Fruit fly (Drosophila melanogaster) whole organism, embryonic: ENCODE results near the gene Cka.

ENCODE experiments used
- Abd-B ChIP-seq: fragments of 200-800 bp; sonication (Bioruptor generic); optimal IDR thresholded peaks from 2 replicates; lab custom pipeline; 2018; ENCODE audit warnings: missing biosample characterization, mild to moderate bottlenecking, missing genetic modification characterization, moderate library complexity
- Atf-2 ChIP-seq: fragments of 200-800 bp; sonication (Bioruptor generic); optimal IDR thresholded peaks from 2 replicates; lab custom pipeline; 2016; ENCODE audit warnings: missing biosample characterization, missing genetic modification characterization
- CG10267 ChIP-seq: fragments of 200-800 bp; sonication (Bioruptor generic); optimal IDR thresholded peaks from 2 replicates; lab custom pipeline; 2018; ENCODE audit warnings: missing biosample characterization, mild to moderate bottlenecking, missing genetic modification characterization, moderate library complexity
- CG10321 ChIP-seq: fragments of 200-800 bp; sonication (Bioruptor generic); IDR thresholded peaks from 2 replicates; pipeline ENCODE4 v1.3.6; 2022; ENCODE audit warnings: missing biosample characterization, missing genetic modification characterization
- CG10431 ChIP-seq: fragments of 200-800 bp; sonication (Bioruptor generic); optimal IDR thresholded peaks from 3 replicates; lab custom pipeline; 2018; ENCODE audit warnings: missing biosample characterization, mild to moderate bottlenecking, missing genetic modification characterization
- CG10462 ChIP-seq: fragments of 200-800 bp; sonication (Bioruptor generic); optimal IDR thresholded peaks from 2 replicates; lab custom pipeline; 2016; ENCODE audit warnings: missing biosample characterization, missing genetic modification characterization
- CG12071 ChIP-seq: fragments of 200-800 bp; sonication (Bioruptor generic); optimal IDR thresholded peaks from 3 replicates; lab custom pipeline; 2018; ENCODE audit warnings: missing biosample characterization, mild to moderate bottlenecking, missing genetic modification characterization
- CG13296 ChIP-seq: fragments of 200-800 bp; sonication (Bioruptor generic); optimal IDR thresholded peaks from 3 replicates; lab custom pipeline; 2018; ENCODE audit warnings: missing biosample characterization, mild to moderate bottlenecking, missing genetic modification characterization
- CG13775 ChIP-seq: fragments of 200-800 bp; sonication (Bioruptor generic); optimal IDR thresholded peaks from 3 replicates; lab custom pipeline; 2017; ENCODE audit warnings: missing biosample characterization, mild to moderate bottlenecking, missing genetic modification characterization
- CG14710 ChIP-seq: fragments of 200-800 bp; sonication (Bioruptor generic); optimal IDR thresholded peaks from 3 replicates; lab custom pipeline; 2019; ENCODE audit warnings: missing biosample characterization, mild to moderate bottlenecking, missing genetic modification characterization, moderate library complexity
- CG16815 ChIP-seq: fragments of 200-800 bp; sonication (Bioruptor generic); optimal IDR thresholded peaks from 3 replicates; lab custom pipeline; 2017; ENCODE audit warnings: missing biosample characterization, mild to moderate bottlenecking, missing genetic modification characterization
- CG17186 ChIP-seq: fragments of 200-800 bp; sonication (Bioruptor generic); optimal IDR thresholded peaks from 3 replicates; lab custom pipeline; 2017; ENCODE audit warnings: missing biosample characterization, missing genetic modification reagents, missing genetic modification characterization
- CG17385 ChIP-seq: fragments of 200-800 bp; sonication (Bioruptor generic); optimal IDR thresholded peaks from 3 replicates; lab custom pipeline; 2018; ENCODE audit warnings: missing biosample characterization, mild to moderate bottlenecking, missing genetic modification characterization
- CG2120 ChIP-seq: fragments of 200-800 bp; sonication (Bioruptor generic); optimal IDR thresholded peaks from 3 replicates; lab custom pipeline; 2016; ENCODE audit warnings: missing biosample characterization, missing genetic modification characterization
- CG32772 ChIP-seq: fragments of 200-800 bp; sonication (Bioruptor generic); IDR thresholded peaks from 2 replicates; pipeline ENCODE4 v1.3.6; 2022; ENCODE audit warnings: missing biosample characterization, missing genetic modification characterization
- CG4282 ChIP-seq: fragments of 200-800 bp; sonication (Bioruptor generic); optimal IDR thresholded peaks from 2 replicates; lab custom pipeline; 2016; ENCODE audit warnings: missing biosample characterization, missing genetic modification characterization
- CG4328 ChIP-seq: fragments of 200-800 bp; sonication (Bioruptor generic); optimal IDR thresholded peaks from 3 replicates; lab custom pipeline; 2017; ENCODE audit warnings: missing biosample characterization, missing genetic modification reagents, missing genetic modification characterization
- CG4617 ChIP-seq: fragments of 200-800 bp; sonication (Bioruptor generic); optimal IDR thresholded peaks from 3 replicates; lab custom pipeline; 2016; ENCODE audit warnings: missing biosample characterization, missing genetic modification characterization, borderline replicate concordance
- CG6272 ChIP-seq: fragments of 200-800 bp; sonication (Bioruptor generic); IDR thresholded peaks from 2 replicates; pipeline ENCODE4 v1.3.6; 2022; ENCODE audit warnings: missing biosample characterization, missing genetic modification characterization
- CG7556 ChIP-seq: fragments of 200-800 bp; sonication (Bioruptor generic); optimal IDR thresholded peaks from 2 replicates; lab custom pipeline; 2017; ENCODE audit warnings: missing biosample characterization, mild to moderate bottlenecking, missing genetic modification characterization
- Camta ChIP-seq: fragments of 200-800 bp; sonication (Bioruptor generic); optimal IDR thresholded peaks from 2 replicates; lab custom pipeline; 2016; ENCODE audit warnings: missing biosample characterization, missing genetic modification characterization
- Chrac-16 ChIP-seq: fragments of 200-800 bp; sonication (Bioruptor generic); optimal IDR thresholded peaks from 3 replicates; lab custom pipeline; 2016; ENCODE audit warnings: missing biosample characterization, missing genetic modification characterization
- CkIIα-i1 ChIP-seq: fragments of 200-800 bp; sonication (Bioruptor generic); IDR thresholded peaks from 2 replicates; pipeline ENCODE4 v1.3.6; 2022; ENCODE audit warnings: missing biosample characterization, missing genetic modification characterization
- Dip3 ChIP-seq: fragments of 200-800 bp; sonication (Bioruptor generic); optimal IDR thresholded peaks from 3 replicates; lab custom pipeline; 2016; ENCODE audit warnings: missing biosample characterization, missing genetic modification characterization
- Drgx ChIP-seq: fragments of 200-800 bp; sonication (Bioruptor generic); IDR thresholded peaks from 2 replicates; pipeline ENCODE4 v1.3.6; 2022; ENCODE audit warnings: missing biosample characterization, missing genetic modification characterization
- Elba2 ChIP-seq: fragments of 200-800 bp; sonication (Bioruptor generic); optimal IDR thresholded peaks from 3 replicates; lab custom pipeline; 2016; ENCODE audit warnings: missing biosample characterization, missing genetic modification characterization
- Fer3 ChIP-seq: fragments of 200-800 bp; sonication (Bioruptor generic); optimal IDR thresholded peaks from 2 replicates; lab custom pipeline; 2018; ENCODE audit warnings: missing biosample characterization, mild to moderate bottlenecking, missing genetic modification characterization, moderate library complexity
- HLH3B ChIP-seq: fragments of 200-800 bp; sonication (Bioruptor generic); IDR thresholded peaks from 2 replicates; pipeline ENCODE4 v1.3.6; 2022; ENCODE audit warnings: missing biosample characterization, missing genetic modification characterization
- Mad ChIP-seq: fragments of 200-800 bp; sonication (Bioruptor generic); optimal IDR thresholded peaks from 2 replicates; lab custom pipeline; 2016; ENCODE audit warnings: missing biosample characterization, missing genetic modification characterization
- Nf-YB ChIP-seq: fragments of 200-800 bp; sonication (Bioruptor generic); optimal IDR thresholded peaks from 3 replicates; lab custom pipeline; 2019; ENCODE audit warnings: missing biosample characterization, mild to moderate bottlenecking, missing genetic modification characterization, moderate library complexity
- NfI ChIP-seq: fragments of 200-800 bp; sonication (Bioruptor generic); optimal IDR thresholded peaks from 3 replicates; lab custom pipeline; 2018; ENCODE audit warnings: missing biosample characterization, mild to moderate bottlenecking, missing genetic modification characterization, moderate library complexity
- Poxn ChIP-seq: fragments of 200-800 bp; sonication (Bioruptor generic); IDR thresholded peaks from 2 replicates; pipeline ENCODE4 v1.3.6; 2022; ENCODE audit warnings: missing biosample characterization, missing genetic modification characterization
- Scr ChIP-seq: fragments of 200-800 bp; sonication (Bioruptor generic); IDR thresholded peaks from 2 replicates; pipeline ENCODE4 v1.3.6; 2022; ENCODE audit warnings: missing biosample characterization, missing genetic modification characterization; ENCODE audit not compliant: partially characterized antibody
- ap ChIP-seq: fragments of 200-800 bp; sonication (Bioruptor generic); IDR thresholded peaks from 2 replicates; pipeline ENCODE4 v1.3.6; 2022; ENCODE audit warnings: missing biosample characterization, missing genetic modification characterization
- az2 ChIP-seq: fragments of 200-800 bp; sonication (Bioruptor generic); optimal IDR thresholded peaks from 3 replicates; lab custom pipeline; 2016; ENCODE audit warnings: missing biosample characterization, missing genetic modification characterization
- chm ChIP-seq: fragments of 200-800 bp; sonication (Bioruptor generic); IDR thresholded peaks from 2 replicates; pipeline ENCODE4 v1.3.6; 2022; ENCODE audit warnings: missing biosample characterization, missing genetic modification characterization
- dan ChIP-seq: fragments of 200-800 bp; sonication (Bioruptor generic); IDR thresholded peaks from 2 replicates; pipeline ENCODE4 v1.3.6; 2022; ENCODE audit warnings: missing biosample characterization, missing genetic modification characterization
- dysf ChIP-seq: fragments of 200-800 bp; sonication (Bioruptor generic); IDR thresholded peaks from 3 replicates; pipeline ENCODE4 v1.3.6; 2022; ENCODE audit warnings: missing biosample characterization, missing genetic modification characterization
- ems ChIP-seq: fragments of 200-800 bp; sonication (Bioruptor generic); optimal IDR thresholded peaks from 3 replicates; lab custom pipeline; 2016; ENCODE audit warnings: missing biosample characterization, missing genetic modification characterization
- exex ChIP-seq: fragments of 200-800 bp; sonication (Bioruptor generic); optimal IDR thresholded peaks from 4 replicates; lab custom pipeline; 2018; ENCODE audit warnings: missing biosample characterization, mild to moderate bottlenecking, missing genetic modification characterization, moderate library complexity
- grn ChIP-seq: fragments of 200-800 bp; sonication (Bioruptor generic); optimal IDR thresholded peaks from 3 replicates; lab custom pipeline; 2017; ENCODE audit warnings: missing biosample characterization, missing genetic modification characterization
- ham ChIP-seq: fragments of 200-800 bp; sonication (Bioruptor generic); IDR thresholded peaks from 2 replicates; pipeline ENCODE4 v1.3.6; 2022; ENCODE audit warnings: missing biosample characterization, missing genetic modification characterization
- kah ChIP-seq: fragments of 200-800 bp; sonication (Bioruptor generic); optimal IDR thresholded peaks from 2 replicates; lab custom pipeline; 2018; ENCODE audit warnings: missing biosample characterization, mild to moderate bottlenecking, missing genetic modification characterization
- kni ChIP-seq: fragments of 200-800 bp; sonication (Bioruptor generic); optimal IDR thresholded peaks from 3 replicates; lab custom pipeline; 2017; ENCODE audit warnings: mild to moderate bottlenecking, missing biosample characterization, missing genetic modification reagents, missing genetic modification characterization
- nom ChIP-seq: fragments of 200-800 bp; sonication (Bioruptor generic); optimal IDR thresholded peaks from 2 replicates; lab custom pipeline; 2017; ENCODE audit warnings: missing biosample characterization, missing genetic modification characterization, mild to moderate bottlenecking, moderate library complexity, missing genetic modification reagents
- oc ChIP-seq: fragments of 200-800 bp; sonication (Bioruptor generic); optimal IDR thresholded peaks from 2 replicates; lab custom pipeline; 2018; ENCODE audit warnings: missing biosample characterization, mild to moderate bottlenecking, missing genetic modification characterization, moderate library complexity
- seq ChIP-seq: fragments of 200-800 bp; sonication (Bioruptor generic); IDR thresholded peaks from 2 replicates; pipeline ENCODE4 v1.3.6; 2022; ENCODE audit warnings: missing biosample characterization, missing genetic modification characterization
- sqz ChIP-seq: fragments of 200-800 bp; sonication (Bioruptor generic); optimal IDR thresholded peaks from 3 replicates; lab custom pipeline; 2018; ENCODE audit warnings: missing biosample characterization, mild to moderate bottlenecking, missing genetic modification characterization
- tio ChIP-seq: fragments of 200-800 bp; sonication (Bioruptor generic); optimal IDR thresholded peaks from 2 replicates; lab custom pipeline; 2017; ENCODE audit warnings: missing biosample characterization, missing genetic modification characterization, inconsistent platforms
- twi ChIP-seq: fragments of 200-800 bp; optimal IDR thresholded peaks from 2 replicates; lab custom pipeline; 2019; ENCODE audit warnings: missing biosample characterization, mild to moderate bottlenecking, missing genetic modification characterization, moderate library complexity

Cka gene

DNA sequence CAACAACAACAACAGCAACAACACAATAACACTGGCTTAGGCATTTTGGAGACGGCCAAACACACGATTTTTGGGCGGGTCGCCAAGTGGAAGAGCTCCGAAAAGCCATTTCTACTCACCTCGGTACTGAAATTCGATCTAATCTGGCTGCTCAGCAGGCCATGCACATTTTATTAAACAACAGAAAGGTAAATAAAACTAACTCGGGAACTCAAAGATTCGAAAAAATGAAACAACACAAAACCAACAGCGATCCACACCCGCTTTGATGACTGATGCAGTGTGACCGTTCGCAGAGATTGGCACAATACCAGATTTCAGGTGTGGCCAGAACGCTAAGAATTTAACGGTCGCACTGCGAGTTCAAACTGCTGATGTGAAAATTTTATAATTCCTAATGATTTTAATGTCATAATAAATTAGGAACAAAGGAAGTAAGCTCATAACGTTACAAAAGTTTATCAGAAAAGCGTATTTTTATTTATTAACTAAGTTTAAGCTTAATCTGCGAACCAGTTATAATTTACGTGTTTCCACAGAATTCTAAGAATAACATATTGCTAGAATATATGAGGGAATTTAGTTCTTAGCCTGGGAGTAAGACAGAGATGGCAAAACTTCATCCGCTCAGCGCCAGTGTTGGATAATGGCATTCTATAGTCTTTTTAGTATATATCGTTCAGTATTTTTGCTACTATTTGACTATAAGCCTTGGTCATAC is 52.3 kb downstream of the Cka start, which contains the start of gene Mcr (continued):
- no peak for TF ChIP-seq Mad (GFP tag; lab: Kevin White, UChicago)
- TF ChIP-seq Abd-B (GFP tag; lab: Kevin White, UChicago), result peak; percentile 49
- no peak for TF ChIP-seq kah
- no peak for TF ChIP-seq CkIIα-i1 (GFP tag; lab: Robert Waterston, UW)
- peak; percentile 51 for TF ChIP-seq CG2120
- no peak; the same call in 1 of the 2 replicates for TF ChIP-seq chm (GFP tag; lab: Robert Waterston, UW)
- TF ChIP-seq Chrac-16 (GFP tag; lab: Kevin White, UChicago), result peak; percentile 9
- TF ChIP-seq CG4282 (GFP tag; lab: Kevin White, UChicago), result no peak
- no peak for TF ChIP-seq Poxn (GFP tag; lab: Robert Waterston, UW)
- TF ChIP-seq ap (GFP tag; lab: Robert Waterston, UW), result no peak
- no peak for TF ChIP-seq dysf
- TF ChIP-seq CG17186, result no peak
- no peak for TF ChIP-seq Camta (GFP tag; lab: Kevin White, UChicago)
- no peak for TF ChIP-seq ham
- peak; percentile 61 for TF ChIP-seq Scr
- TF ChIP-seq Fer3 (tag; lab: Kevin White, UChicago), result no peak
- TF ChIP-seq dan (GFP tag; lab: Robert Waterston, UW), result no peak
- no peak for TF ChIP-seq grn (GFP tag; lab: Kevin White, UChicago)
- no peak for TF ChIP-seq CG16815
- TF ChIP-seq ems (GFP tag; lab: Kevin White, UChicago), result peak; percentile 8
- TF ChIP-seq CG13296 (GFP tag; lab: Kevin White, UChicago), result no peak
- no peak for TF ChIP-seq CG4328 (GFP tag; lab: Kevin White, UChicago)
- TF ChIP-seq az2 (GFP tag; lab: Kevin White, UChicago), result no peak
- peak; percentile 7 for TF ChIP-seq Atf-2 (GFP tag; lab: Kevin White, UChicago)
- TF ChIP-seq CG14710 (tag; lab: Kevin White, UChicago), result peak; percentile 75
- no peak for TF ChIP-seq CG4617 (GFP tag; lab: Kevin White, UChicago)
- TF ChIP-seq CG17385, result no peak
- peak; percentile 93 for TF ChIP-seq CG10267 (tag; lab: Kevin White, UChicago)
- TF ChIP-seq Drgx (GFP tag; lab: Robert Waterston, UW), result peak; percentile 21; the same call in 1 of the 2 replicates
- no peak for TF ChIP-seq kni (GFP tag; lab: Kevin White, UChicago)
- no peak for TF ChIP-seq Elba2 (GFP tag; lab: Kevin White, UChicago)
- TF ChIP-seq nom (GFP tag; lab: Kevin White, UChicago), result no peak
- TF ChIP-seq CG32772 (GFP tag; lab: Robert Waterston, UW), result no peak
- no peak for TF ChIP-seq NfI
- peak; percentile 53; the same call in 1 of the 2 replicates for TF ChIP-seq CG10321 (GFP tag; lab: Robert Waterston, UW)
- peak; percentile 28 for TF ChIP-seq CG13775 (GFP tag; lab: Kevin White, UChicago)
- no peak for TF ChIP-seq CG6272 (GFP tag; lab: Robert Waterston, UW)
- TF ChIP-seq Nf-YB, result no peak
- peak; percentile 15; the same call in 1 of the 2 replicates for TF ChIP-seq seq (GFP tag; lab: Robert Waterston, UW)
- TF ChIP-seq HLH3B, result no peak
- no peak for TF ChIP-seq CG12071 (GFP tag; lab: Kevin White, UChicago)
- TF ChIP-seq tio (GFP tag; lab: Kevin White, UChicago), result no peak
- TF ChIP-seq CG10431 (GFP tag; lab: Kevin White, UChicago), result no peak
- TF ChIP-seq Dip3 (GFP tag; lab: Kevin White, UChicago), result peak; percentile 26
- no peak for TF ChIP-seq CG10462 (GFP tag; lab: Kevin White, UChicago)
- no peak for TF ChIP-seq sqz (GFP tag; lab: Kevin White, UChicago)
- TF ChIP-seq exex, result no peak
- TF ChIP-seq twi, result no peak
- no peak for TF ChIP-seq CG7556 (GFP tag; lab: Kevin White, UChicago)
- no peak for TF ChIP-seq oc (tag; lab: Kevin White, UChicago)
